Fruit fly (Drosophila melanogaster): Measurements from ENCODE around the gene vn.
A peak's percentile ranks its signal among the peaks of the same experiment; 100 is the strongest.

The vn gene

dm6 chr3L:5823763-5824445, 21.6 kb downstream of the vn start (continued):
- TF ChIP-seq tna (GFP tag; IDR thresholded peaks at IDR 0.05; ENCODE audit: partially characterized antibody) (no peak), ato (GFP tag; IDR thresholded peaks at IDR 0.05; ENCODE audit: partially characterized antibody) (no peak), CG31224 (GFP tag; IDR thresholded peaks at IDR 0.05) (0 out of 2 replicates have a peak, but pooled peaks have one; percentile 21), Camta (GFP tag; optimal IDR thresholded peaks at IDR 0.05) (peak; percentile 82), CG15011 (GFP tag; optimal IDR thresholded peaks at IDR 0.05) (peak; percentile 78), CG10274 (GFP tag; optimal IDR thresholded peaks at IDR 0.05) (peak; percentile 45), CG14050 (GFP tag; IDR thresholded peaks at IDR 0.05) (peak; percentile 58), mirr (GFP tag; optimal IDR thresholded peaks at IDR 0.05) (peak; percentile 55), Optix (GFP tag; IDR thresholded peaks at IDR 0.05) (0 out of 3 replicates have a peak, but pooled peaks have one; percentile 39), mld (GFP tag; IDR thresholded peaks at IDR 0.05; ENCODE audit: partially characterized antibody) (no peak), Kr (GFP tag; optimal IDR thresholded peaks at IDR 0.05) (peak; percentile 98), Nf-YC (tag; optimal IDR thresholded peaks at IDR 0.05) (peak; percentile 37), dimm (GFP tag; IDR thresholded peaks at IDR 0.05) (no peak), CHES-1-like (GFP tag; optimal IDR thresholded peaks at IDR 0.05) (peak; percentile 81), CG15696 (tag; optimal IDR thresholded peaks at IDR 0.05) (peak; percentile 90), Ravus (GFP tag; IDR thresholded peaks at IDR 0.05) (no peak), nerfin-2 (GFP tag; IDR thresholded peaks at IDR 0.05; ENCODE audit: partially characterized antibody) (no peak), ro (GFP tag; IDR thresholded peaks at IDR 0.05) (no peak), wor (GFP tag; IDR thresholded peaks at IDR 0.05) (no peak), yki (optimal IDR thresholded peaks at IDR 0.05) (no peak), nerfin-1 (tag; optimal IDR thresholded peaks at IDR 0.05) (peak; percentile 84), CG1792 (GFP tag; optimal IDR thresholded peaks at IDR 0.05) (peak; percentile 84), CG6272 (GFP tag; IDR thresholded peaks at IDR 0.05) (no peak), Poxn (GFP tag; IDR thresholded peaks at IDR 0.05) (no peak), CG34376 (GFP tag; optimal IDR thresholded peaks at IDR 0.05) (no peak), Lim3 (GFP tag; IDR thresholded peaks at IDR 0.05) (no peak), gcm (GFP tag; optimal IDR thresholded peaks at IDR 0.05) (peak; percentile 66), CG6854 (GFP tag; optimal IDR thresholded peaks at IDR 0.05) (peak; percentile 33), Max (GFP tag; optimal IDR thresholded peaks at IDR 0.05) (peak; percentile 75), pros (GFP tag; optimal IDR thresholded peaks at IDR 0.05) (no peak), CG4854 (GFP tag; optimal IDR thresholded peaks at IDR 0.05) (peak; percentile 83), CG1233 (GFP tag; optimal IDR thresholded peaks at IDR 0.05) (peak; percentile 90), pfk (GFP tag; optimal IDR thresholded peaks at IDR 0.05) (peak; percentile 42), CG3163 (GFP tag; optimal IDR thresholded peaks at IDR 0.05) (peak; percentile 80), Dad (GFP tag; optimal IDR thresholded peaks at IDR 0.05) (peak; percentile 79), btn (GFP tag; optimal IDR thresholded peaks at IDR 0.05) (peak; percentile 90), CG16779 (GFP tag; IDR thresholded peaks at IDR 0.05) (no peak), CG7928 (GFP tag; optimal IDR thresholded peaks at IDR 0.05) (peak; percentile 18), pnt (GFP tag; optimal IDR thresholded peaks at IDR 0.05) (peak; percentile 64), org-1 (GFP tag; optimal IDR thresholded peaks at IDR 0.05) (peak; percentile 88), lmd (GFP tag; IDR thresholded peaks at IDR 0.05) (no peak), CG17612 (GFP tag; IDR thresholded peaks at IDR 0.05) (no peak), CG18011 (GFP tag; optimal IDR thresholded peaks at IDR 0.05) (peak; percentile 48), tgo (GFP tag; IDR thresholded peaks at IDR 0.05) (peak; percentile 48; the same call in 1 of the 3 replicates), CG6654 (GFP tag; optimal IDR thresholded peaks at IDR 0.05) (peak; percentile 56), TFAM (GFP tag; optimal IDR thresholded peaks at IDR 0.05) (peak; percentile 83), Mad (GFP tag; optimal IDR thresholded peaks at IDR 0.05) (peak; percentile 75), tio (GFP tag; optimal IDR thresholded peaks at IDR 0.05) (peak; percentile 58), CG8290 (GFP tag; optimal IDR thresholded peaks at IDR 0.05) (peak; percentile 81), CG8290 (tag; optimal IDR thresholded peaks at IDR 0.05) (peak; percentile 60 to 84), CG13296 (GFP tag; optimal IDR thresholded peaks at IDR 0.05) (peak; percentile 74)

All from whole organism, embryonic.